Worm (Caenorhabditis elegans): ENCODE data around the gene F33D4.6.

Gene F33D4.6

DNA sequence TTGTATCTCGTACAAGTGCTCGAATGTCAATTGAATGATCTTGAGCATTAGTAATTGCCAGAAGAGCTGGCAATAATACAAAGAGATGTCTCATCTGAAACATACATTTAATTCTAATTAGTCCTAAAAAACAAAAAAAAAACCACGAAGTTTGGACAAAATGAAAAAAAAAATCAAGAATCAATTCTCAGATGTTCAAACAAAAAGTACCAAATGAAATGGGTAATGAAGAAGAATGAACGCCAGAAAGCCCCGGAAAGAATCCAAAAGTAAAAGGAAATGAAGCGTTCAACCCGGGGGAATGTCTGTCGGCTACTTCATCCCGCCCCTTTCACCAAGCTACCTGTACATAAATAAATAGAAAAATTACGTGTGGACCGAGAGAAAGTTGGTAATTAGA lies at the start of gene F33D4.6:
Gene F33D4.6, minus strand, starts transcription at position 101 of the 400 bp plus-strand sequence.
- TF ChIP-seq hlh-13 (GFP tag; optimal IDR thresholded peaks at IDR 0.05) (no peak), ceh-34 (tag; optimal IDR thresholded peaks at IDR 0.05) (no peak), che-1 (tag; optimal IDR thresholded peaks at IDR 0.05) (no peak), dmd-4 (tag; optimal IDR thresholded peaks at IDR 0.05; ENCODE audit: borderline replicate concordance) (no peak), fax-1 (tag; optimal IDR thresholded peaks at IDR 0.05) (no peak), pros-1 (tag; optimal IDR thresholded peaks at IDR 0.05) (no peak), tbx-2 (tag; optimal IDR thresholded peaks at IDR 0.05) (no peak), ceh-18 (tag; optimal IDR thresholded peaks at IDR 0.05) (no peak), hlh-8 (tag; optimal IDR thresholded peaks at IDR 0.05) (no peak), ref-2 (tag; optimal IDR thresholded peaks at IDR 0.05) (no peak), elt-4 (tag; optimal IDR thresholded peaks at IDR 0.05) (no peak)

DNA sequence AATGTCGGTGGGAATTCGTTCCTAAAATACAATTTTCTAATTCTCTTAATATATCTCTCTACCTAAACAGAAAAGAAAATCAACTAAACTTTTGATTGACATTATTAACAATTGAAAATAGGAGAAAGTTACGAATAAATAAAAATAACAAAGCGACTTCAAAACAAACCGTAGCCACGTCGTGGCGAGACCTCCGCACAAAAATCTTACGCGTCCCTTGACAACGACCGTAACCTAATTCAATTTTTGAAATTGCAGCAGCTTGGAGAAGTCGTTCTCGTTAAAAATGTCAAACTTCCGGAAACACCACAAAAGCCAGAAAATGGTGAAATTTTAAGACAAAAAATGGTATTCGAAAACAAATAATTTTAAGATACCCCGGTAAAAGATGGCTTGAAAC lies 46.5 kb upstream of the F33D4.6 start:
- no peak for TF ChIP-seq sox-4 (tag; optimal IDR thresholded peaks at IDR 0.05)
- TF ChIP-seq hlh-13 (GFP tag; optimal IDR thresholded peaks at IDR 0.05) = no peak
- no peak for TF ChIP-seq ceh-2 (tag; optimal IDR thresholded peaks at IDR 0.05)
- TF ChIP-seq F13H6.1 (tag; optimal IDR thresholded peaks at IDR 0.05) = no peak
- no peak for TF ChIP-seq mec-3 (tag; optimal IDR thresholded peaks at IDR 0.05; ENCODE audit: borderline replicate concordance)
- TF ChIP-seq ceh-22 (tag; optimal IDR thresholded peaks at IDR 0.05) = no peak
- TF ChIP-seq ttx-3 (tag; optimal IDR thresholded peaks at IDR 0.05) = no peak

DNA sequence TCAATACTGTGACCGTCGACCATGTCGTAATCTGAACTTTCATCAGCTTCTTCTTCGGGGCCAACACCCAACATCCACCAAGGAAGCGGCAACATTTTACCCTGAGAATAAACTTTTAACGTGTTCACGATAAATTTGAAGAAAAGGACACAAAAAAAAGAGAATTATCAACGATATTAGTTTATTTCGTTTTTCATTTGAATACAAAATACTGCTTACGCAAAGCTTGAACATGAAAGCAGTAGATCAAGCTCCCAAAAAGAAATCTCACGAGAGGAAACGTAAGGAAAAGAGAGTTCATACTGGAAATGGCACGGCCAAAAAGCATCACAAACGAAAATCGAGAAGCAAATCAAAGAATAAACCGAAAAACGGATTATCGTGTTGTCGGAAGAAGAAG lies 45.9 kb upstream of the F33D4.6 start, which contains the start of the genes C46A5.6 and C46A5.1:
Gene C46A5.6, minus strand, starts transcription at position 101 of the 400 bp plus-strand sequence.
Gene C46A5.1, plus strand, starts transcription at position 184 of the 400 bp plus-strand sequence.
- TF ChIP-seq pros-1 (tag; optimal IDR thresholded peaks at IDR 0.05) = no peak
- TF ChIP-seq ceh-22 (tag; optimal IDR thresholded peaks at IDR 0.05) = no peak
- no peak for TF ChIP-seq unc-55 (GFP tag; optimal IDR thresholded peaks at IDR 0.05)
- no peak for TF ChIP-seq T23F11.4 (GFP tag; optimal IDR thresholded peaks at IDR 0.05)
- TF ChIP-seq Y22D7AL.16 (tag; optimal IDR thresholded peaks at IDR 0.05) = no peak
- no peak for TF ChIP-seq elt-4 (tag; optimal IDR thresholded peaks at IDR 0.05)
- TF ChIP-seq rnt-1 (tag; optimal IDR thresholded peaks at IDR 0.05) = no peak
- no peak for TF ChIP-seq lin-11 (tag; optimal IDR thresholded peaks at IDR 0.05)
- TF ChIP-seq K02D7.2 (tag; optimal IDR thresholded peaks at IDR 0.05) = no peak
- no peak for TF ChIP-seq odd-2 (tag; optimal IDR thresholded peaks at IDR 0.05)
- TF ChIP-seq F13H6.1 (tag; optimal IDR thresholded peaks at IDR 0.05) = no peak
- no peak for TF ChIP-seq ceh-45 (GFP tag; IDR thresholded peaks at IDR 0.05)
- no peak for TF ChIP-seq ahr-1 (tag; optimal IDR thresholded peaks at IDR 0.05)
- no peak for TF ChIP-seq ref-2 (tag; optimal IDR thresholded peaks at IDR 0.05)
- no peak for TF ChIP-seq dmd-4 (tag; optimal IDR thresholded peaks at IDR 0.05; ENCODE audit: borderline replicate concordance)
- TF ChIP-seq pat-9 (tag; optimal IDR thresholded peaks at IDR 0.05) = no peak
- TF ChIP-seq fkh-6 (tag; optimal IDR thresholded peaks at IDR 0.05) = no peak
- no peak for TF ChIP-seq pha-4 (tag; optimal IDR thresholded peaks at IDR 0.05)
- TF ChIP-seq lim-6 (tag; optimal IDR thresholded peaks at IDR 0.05) = no peak
- TF ChIP-seq hlh-30 (tag; optimal IDR thresholded peaks at IDR 0.05; ENCODE audit: insufficient read depth) = no peak

- no peak for TF ChIP-seq fkh-10 (GFP tag; optimal IDR thresholded peaks at IDR 0.05)
Observed at ce11 chrIV:7760117-7760516, 42.3 kb upstream of the F33D4.6 start, which contains the start of gene del-7. del-7 (plus strand) TSS chrIV:7760417.

DNA sequence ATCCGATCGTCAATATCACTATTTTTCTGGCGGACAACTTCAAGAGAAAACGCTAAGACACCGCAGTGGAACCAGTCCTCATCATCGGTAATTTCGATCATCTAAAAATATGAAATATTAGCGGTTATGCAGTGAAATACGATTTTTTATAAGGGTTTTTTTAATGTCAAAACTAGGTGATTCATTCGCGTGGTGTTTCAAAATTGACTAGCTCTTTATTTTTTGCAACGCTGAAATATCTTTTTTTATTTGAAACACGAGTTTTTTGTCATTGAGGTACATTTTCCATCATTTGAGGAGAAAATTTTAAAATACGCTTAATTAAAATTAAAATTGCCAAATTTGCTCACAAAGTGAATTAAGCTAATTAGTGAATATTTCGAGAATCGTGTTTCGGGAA lies 41.7 kb upstream of the F33D4.6 start, which contains the start of gene dsb-3:
Gene dsb-3, minus strand, starts transcription at position 101 of the 400 bp plus-strand sequence.
- TF ChIP-seq npax-4 (tag; optimal IDR thresholded peaks at IDR 0.05) (no peak), ama-1 (optimal IDR thresholded peaks at IDR 0.05) (no peak), syd-9 (tag; optimal IDR thresholded peaks at IDR 0.05) (no peak), ztf-16 (tag; optimal IDR thresholded peaks at IDR 0.05) (no peak), nhr-11 (tag; optimal IDR thresholded peaks at IDR 0.05) (no peak), ahr-1 (tag; optimal IDR thresholded peaks at IDR 0.05) (no peak), sox-4 (tag; optimal IDR thresholded peaks at IDR 0.05) (no peak), eyg-1 (tag; optimal IDR thresholded peaks at IDR 0.05) (no peak), zip-5 (tag; optimal IDR thresholded peaks at IDR 0.05) (no peak), rnt-1 (tag; optimal IDR thresholded peaks at IDR 0.05) (no peak), K02D7.2 (tag; optimal IDR thresholded peaks at IDR 0.05) (no peak), che-1 (tag; optimal IDR thresholded peaks at IDR 0.05) (no peak), Y22D7AL.16 (tag; optimal IDR thresholded peaks at IDR 0.05) (no peak), ceh-19 (GFP tag; optimal IDR thresholded peaks at IDR 0.05) (no peak), ceh-22 (tag; optimal IDR thresholded peaks at IDR 0.05) (no peak), madf-2 (tag; optimal IDR thresholded peaks at IDR 0.05) (no peak), ceh-31 (tag; optimal IDR thresholded peaks at IDR 0.05) (no peak)
